ENCODE assay signal across 4 worm cellular contexts in genomic region chrII:9028096-9028495, ce11.
TF ChIP-seq lines count a peak whose summit lies in the region.

No protein-coding gene starts in this region.

TF ChIP-seq in whole organism, L1 larva, 84 proteins besides CTCF, POLR2A, EP300 and RAD21:
- peak; percentile 85 for TF ChIP-seq nhr-85 (tag; lab: Kevin White, UChicago)
- TF ChIP-seq nhr-20 (tag; optimal IDR thresholded peaks at IDR 0.05; lab: Kevin White, UChicago): peak; percentile 36
- peak; percentile 79 for TF ChIP-seq blmp-1 (tag; optimal IDR thresholded peaks at IDR 0.05; lab: Kevin White, UChicago)
- no peak for TF ChIP-seq aha-1 (tag; optimal IDR thresholded peaks at IDR 0.05; lab: Kevin White, UChicago)
- TF ChIP-seq elt-3 (tag; optimal IDR thresholded peaks at IDR 0.05; lab: Kevin White, UChicago): peak; percentile 22 to 98 (median 56)
- TF ChIP-seq lin-35 (GFP tag; optimal IDR thresholded peaks at IDR 0.05; lab: Kevin White, UChicago): no peak
- TF ChIP-seq ceh-63 (GFP tag; optimal IDR thresholded peaks at IDR 0.05; lab: Kevin White, UChicago): no peak
- TF ChIP-seq tbx-2 (tag; optimal IDR thresholded peaks at IDR 0.05; lab: Kevin White, UChicago): no peak
- no peak for TF ChIP-seq nhr-84 (tag; optimal IDR thresholded peaks at IDR 0.05; lab: Kevin White, UChicago)
- TF ChIP-seq snu-23 (GFP tag; optimal IDR thresholded peaks at IDR 0.05; lab: Kevin White, UChicago): peak; percentile 11
- peak; percentile 42 for TF ChIP-seq lin-14 (GFP tag; optimal IDR thresholded peaks at IDR 0.05; lab: Kevin White, UChicago)
- TF ChIP-seq nhr-71 (tag; optimal IDR thresholded peaks at IDR 0.05; lab: Kevin White, UChicago): peak; percentile 34
- 0 out of 2 replicates have a peak, but pooled peaks have one; percentile 32 for TF ChIP-seq nhr-19 (GFP tag; conservative IDR thresholded peaks at IDR 0.05; lab: Robert Waterston, UW)
- TF ChIP-seq tlp-1 (tag; optimal IDR thresholded peaks at IDR 0.05; lab: Kevin White, UChicago): no peak

TF ChIP-seq in whole organism, L2 larva, 48 proteins besides CTCF, POLR2A, EP300 and RAD21:
- TF ChIP-seq lin-13 (GFP tag; optimal IDR thresholded peaks at IDR 0.05; lab: Kevin White, UChicago) (no peak), R02D3.7 (tag; optimal IDR thresholded peaks at IDR 0.05; lab: Kevin White, UChicago) (no peak), mdl-1 (tag; optimal IDR thresholded peaks at IDR 0.05; lab: Kevin White, UChicago) (no peak), fos-1 (tag; optimal IDR thresholded peaks at IDR 0.05; lab: Kevin White, UChicago) (peak; percentile 17), nhr-25 (tag; optimal IDR thresholded peaks at IDR 0.05; lab: Kevin White, UChicago) (peak; percentile 26), blmp-1 (tag; optimal IDR thresholded peaks at IDR 0.05; lab: Kevin White, UChicago; ENCODE audit: insufficient read depth) (no peak), sma-3 (GFP tag; optimal IDR thresholded peaks at IDR 0.05; lab: Kevin White, UChicago) (peak; percentile 43), sma-9 (GFP tag; optimal IDR thresholded peaks at IDR 0.05; lab: Kevin White, UChicago) (peak; percentile 59), sma-9 (tag; optimal IDR thresholded peaks at IDR 0.05; lab: Kevin White, UChicago) (no peak), lin-39 (tag; optimal IDR thresholded peaks at IDR 0.05; lab: Kevin White, UChicago) (no peak), nhr-21 (tag; optimal IDR thresholded peaks at IDR 0.05; lab: Kevin White, UChicago) (peak; percentile 32), ztf-4 (tag; optimal IDR thresholded peaks at IDR 0.05; lab: Kevin White, UChicago) (no peak)
TF ChIP-seq in whole organism, L2 larva: peak in this region for 5.

TF ChIP-seq in whole organism, L3 larva, 47 proteins besides CTCF, POLR2A, EP300 and RAD21:
- TF ChIP-seq ama-1 (optimal IDR thresholded peaks at IDR 0.05; lab: Kevin White, UChicago): no peak
- TF ChIP-seq ceh-16 (tag; optimal IDR thresholded peaks at IDR 0.05; lab: Kevin White, UChicago): no peak
- TF ChIP-seq nhr-28 (tag; optimal IDR thresholded peaks at IDR 0.05; lab: Kevin White, UChicago): no peak
- no peak for TF ChIP-seq tbx-2 (tag; optimal IDR thresholded peaks at IDR 0.05; lab: Kevin White, UChicago)
- no peak for TF ChIP-seq zag-1 (tag; optimal IDR thresholded peaks at IDR 0.05; lab: Kevin White, UChicago)
- TF ChIP-seq elt-3 (tag; optimal IDR thresholded peaks at IDR 0.05; lab: Kevin White, UChicago): peak in 2 of 3 experiments; percentile 83 to 93
- TF ChIP-seq nhr-77 (tag; optimal IDR thresholded peaks at IDR 0.05; lab: Kevin White, UChicago): no peak
- TF ChIP-seq elt-1 (tag; optimal IDR thresholded peaks at IDR 0.05; lab: Kevin White, UChicago): no peak
- TF ChIP-seq hmg-11 (tag; optimal IDR thresholded peaks at IDR 0.05; lab: Kevin White, UChicago): no peak
- TF ChIP-seq ceh-9 (tag; optimal IDR thresholded peaks at IDR 0.05; lab: Kevin White, UChicago): no peak
- TF ChIP-seq snpc-4 (tag; optimal IDR thresholded peaks at IDR 0.05; lab: Kevin White, UChicago): no peak
- TF ChIP-seq fkh-10 (GFP tag; optimal IDR thresholded peaks at IDR 0.05; lab: Kevin White, UChicago): no peak
- TF ChIP-seq nhr-23 (tag; optimal IDR thresholded peaks at IDR 0.05; lab: Kevin White, UChicago): peak; percentile 24
- peak; percentile 35 for TF ChIP-seq nhr-43 (tag; optimal IDR thresholded peaks at IDR 0.05; lab: Kevin White, UChicago; ENCODE audit: poor library complexity, severe bottlenecking)
- TF ChIP-seq pha-4 (tag; optimal IDR thresholded peaks at IDR 0.05; lab: Kevin White, UChicago): no peak

TF ChIP-seq in whole organism, L4 larva, 104 proteins besides CTCF, POLR2A, EP300 and RAD21:
- TF ChIP-seq egl-27 (tag; optimal IDR thresholded peaks at IDR 0.05; lab: Kevin White, UChicago) (no peak), hlh-30 (tag; optimal IDR thresholded peaks at IDR 0.05; lab: Kevin White, UChicago; ENCODE audit: insufficient read depth) (peak; percentile 36), dve-1 (tag; optimal IDR thresholded peaks at IDR 0.05; lab: Kevin White, UChicago; ENCODE audit: insufficient read depth) (peak; percentile 35), mxl-3 (GFP tag; optimal IDR thresholded peaks at IDR 0.05; lab: Kevin White, UChicago) (peak; percentile 37), nhr-28 (tag; optimal IDR thresholded peaks at IDR 0.05; lab: Kevin White, UChicago) (peak; percentile 26)

Comparison
In these comparisons a context has a peak if more than half of its experiments do, and no peak if none do; other contexts are left out.
1. Of the 29 proteins assayed by ChIP-seq in both whole organism, L4 larva and whole organism, L1 larva: peak only in whole organism, L4 larva: nhr-28; only in whole organism, L1 larva: none; in both: none; in neither: 28.